Worm (Caenorhabditis elegans) whole organism, L3 larva: ENCODE results near the gene F53B1.3.

Experiments
- ama-1 ChIP-seq: fragments of 150-350 bp; optimal IDR thresholded peaks from 2 replicates; lab custom pipeline; 2018
- elt-3 ChIP-seq, 3 experiments: fragments of 150-350 bp in 1 of 3; sonication (generic microtip) in 2 of 3; optimal IDR thresholded peaks; 2 replicates in 2 of 3; 4 replicates in 1 of 3; lab custom pipeline; 2014 to 2017; ENCODE audit warnings: missing biosample characterization in 3 of 3, missing genetic modification characterization in 3 of 3
- jun-1 ChIP-seq: fragments of 150-350 bp; optimal IDR thresholded peaks from 2 replicates; lab custom pipeline; 2014; ENCODE audit warnings: missing biosample characterization, missing genetic modification reagents, missing genetic modification characterization
- mml-1 ChIP-seq: fragments of 150-350 bp; sonication (generic microtip); optimal IDR thresholded peaks from 3 replicates; lab custom pipeline; 2014; ENCODE audit warnings: missing biosample characterization, missing genetic modification characterization
- nhr-237 ChIP-seq: fragments of 150-350 bp; optimal IDR thresholded peaks from 2 replicates; lab custom pipeline; 2014; ENCODE audit warnings: missing biosample characterization, missing genetic modification characterization
- nhr-67 ChIP-seq: fragments of 150-350 bp; optimal IDR thresholded peaks from 2 replicates; lab custom pipeline; 2014; ENCODE audit warnings: missing biosample characterization, missing genetic modification characterization
- zag-1 ChIP-seq: fragments of 150-350 bp; optimal IDR thresholded peaks from 2 replicates; lab custom pipeline; 2014; ENCODE audit warnings: missing biosample characterization, missing genetic modification characterization
- ztf-11 ChIP-seq: fragments of 150-350 bp; optimal IDR thresholded peaks from 2 replicates; lab custom pipeline; 2014; ENCODE audit warnings: missing biosample characterization, missing genetic modification characterization
- ztf-4 ChIP-seq: fragments of 150-350 bp; optimal IDR thresholded peaks from 2 replicates; lab custom pipeline; 2014; ENCODE audit warnings: missing biosample characterization, missing genetic modification characterization

DNA sequence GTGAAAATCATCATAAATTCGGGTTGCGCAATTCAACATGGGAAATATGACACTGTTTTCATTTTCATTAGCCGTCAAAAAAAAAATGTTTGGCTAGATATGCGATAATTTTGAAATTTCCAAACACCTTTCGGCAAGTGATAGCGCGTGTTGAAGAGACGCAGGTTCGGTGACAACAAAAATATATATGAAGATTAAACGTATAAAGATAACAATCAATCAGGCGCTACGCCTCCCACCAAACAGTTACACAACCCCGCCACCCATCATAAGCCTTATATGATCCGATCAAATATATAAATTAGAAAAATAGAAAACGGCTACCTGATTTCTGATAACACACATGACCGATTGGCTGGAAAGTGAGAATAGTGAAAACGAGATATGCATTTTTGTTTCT, 46.7 kb downstream of the F53B1.3 start:
- no peak for TF ChIP-seq mml-1 (tag; lab: Kevin White, UChicago)
- no peak for TF ChIP-seq nhr-67 (tag; lab: Kevin White, UChicago)
- TF ChIP-seq ama-1 (lab: Kevin White, UChicago), result no peak
- no peak for TF ChIP-seq nhr-237 (tag; lab: Kevin White, UChicago)
- TF ChIP-seq ztf-4 (tag; lab: Kevin White, UChicago), result no peak
- TF ChIP-seq ztf-11 (tag; lab: Kevin White, UChicago), result no peak
- no peak for TF ChIP-seq zag-1 (tag; lab: Kevin White, UChicago)
- TF ChIP-seq jun-1 (tag; lab: Kevin White, UChicago), result no peak
- no peak for TF ChIP-seq elt-3 (tag; optimal IDR thresholded peaks at IDR 0.05; lab: Kevin White, UChicago)
